Worm (Caenorhabditis elegans) whole organism, L1 larva: ENCODE measurements around the gene srw-94.

Experiments
- C16A3.4 ChIP-seq: fragments of 150-350 bp; optimal IDR thresholded peaks from 2 replicates; lab custom pipeline; 2014; ENCODE audit warnings: missing biosample characterization, missing genetic modification characterization
- C34B4.2 ChIP-seq: sonication (generic microtip); optimal IDR thresholded peaks from 2 replicates; lab custom pipeline; 2017; ENCODE audit warnings: mild to moderate bottlenecking, missing genetic modification characterization, missing compliant biosample characterization
- F16B12.6 ChIP-seq: fragments of 150-350 bp; optimal IDR thresholded peaks from 2 replicates; lab custom pipeline; 2014; ENCODE audit warnings: missing biosample characterization, missing genetic modification characterization
- blmp-1 ChIP-seq: fragments of 150-350 bp; optimal IDR thresholded peaks from 2 replicates; lab custom pipeline; 2014; ENCODE audit warnings: missing biosample characterization, missing genetic modification characterization
- efl-1 ChIP-seq, 4 experiments: fragments of 150-350 bp; optimal IDR thresholded peaks in 3 of 4; peaks in 1 of 4; 1 replicate in 1 of 4; 2 replicates in 3 of 4; lab custom pipeline; 2014; ENCODE audit warnings: missing biosample characterization in 2 of 4, missing genetic modification characterization in 2 of 4, missing genetic modification reagents in 2 of 4
- efl-3 ChIP-seq: fragments of 200-800 bp; sonication (Bioruptor generic); optimal IDR thresholded peaks from 2 replicates; lab custom pipeline; 2018; ENCODE audit warnings: mild to moderate bottlenecking, missing genetic modification characterization, missing compliant biosample characterization
- ets-5 ChIP-seq: fragments of 200-800 bp; sonication (Bioruptor generic); IDR thresholded peaks from 2 replicates; pipeline ENCODE4 v1.3.6; 2022; ENCODE audit warnings: missing genetic modification characterization, missing compliant biosample characterization
- fkh-4 ChIP-seq: sonication (generic microtip); optimal IDR thresholded peaks from 2 replicates; lab custom pipeline; 2016; ENCODE audit warnings: missing compliant biosample characterization, missing genetic modification characterization, borderline replicate concordance
- fkh-8 ChIP-seq: sonication (generic microtip); optimal IDR thresholded peaks from 2 replicates; lab custom pipeline; 2016; ENCODE audit warnings: mild to moderate bottlenecking, missing genetic modification characterization, missing compliant biosample characterization
- fos-1 ChIP-seq: fragments of 150-350 bp; optimal IDR thresholded peaks from 2 replicates; lab custom pipeline; 2014; ENCODE audit warnings: missing biosample characterization, missing genetic modification characterization
- grh-1 ChIP-seq: fragments of 200-800 bp; sonication (Bioruptor generic); IDR thresholded peaks from 2 replicates; pipeline ENCODE4 v1.3.6; 2022; ENCODE audit warnings: missing genetic modification reagents, missing genetic modification characterization, missing compliant biosample characterization
- jun-1 ChIP-seq: fragments of 150-350 bp; optimal IDR thresholded peaks from 2 replicates; lab custom pipeline; 2014; ENCODE audit warnings: missing biosample characterization, missing genetic modification reagents, missing genetic modification characterization
- lin-14 ChIP-seq: fragments of 200-800 bp; sonication (Bioruptor generic); optimal IDR thresholded peaks from 2 replicates; lab custom pipeline; 2018; ENCODE audit warnings: mild to moderate bottlenecking, missing genetic modification characterization, moderate library complexity, missing compliant biosample characterization
- lin-15B ChIP-seq: fragments of 150-350 bp; sonication (generic microtip); optimal IDR thresholded peaks from 3 replicates; lab custom pipeline; 2014; ENCODE audit warnings: missing biosample characterization, missing genetic modification characterization
- lin-35 ChIP-seq, 2 experiments: fragments of 150-350 bp; optimal IDR thresholded peaks; 2 replicates each; lab custom pipeline; 2014; ENCODE audit warnings: missing biosample characterization in 2 of 2, missing genetic modification characterization in 2 of 2, missing genetic modification reagents in 2 of 2
- lin-39 ChIP-seq: fragments of 150-350 bp; optimal IDR thresholded peaks from 2 replicates; lab custom pipeline; 2014; ENCODE audit warnings: missing biosample characterization, missing genetic modification reagents, missing genetic modification characterization
- mab-9 ChIP-seq: fragments of 200-800 bp; sonication (Bioruptor generic); IDR thresholded peaks from 2 replicates; pipeline ENCODE4 v1.3.6; 2022; ENCODE audit warnings: missing genetic modification reagents, missing genetic modification characterization, missing compliant biosample characterization
- nhr-237 ChIP-seq: fragments of 150-350 bp; optimal IDR thresholded peaks from 2 replicates; lab custom pipeline; 2014; ENCODE audit warnings: missing biosample characterization, missing genetic modification characterization
- nhr-28 ChIP-seq: fragments of 150-350 bp; optimal IDR thresholded peaks from 2 replicates; lab custom pipeline; 2014; ENCODE audit warnings: missing biosample characterization, missing genetic modification characterization
- nhr-47 ChIP-seq: sonication (generic microtip); optimal IDR thresholded peaks from 2 replicates; lab custom pipeline; 2016; ENCODE audit warnings: mild to moderate bottlenecking, missing genetic modification characterization, moderate library complexity, missing compliant biosample characterization
- nhr-76 ChIP-seq: sonication (generic microtip); optimal IDR thresholded peaks from 2 replicates; lab custom pipeline; 2017; ENCODE audit warnings: missing biosample characterization, missing genetic modification characterization
- nhr-77 ChIP-seq: fragments of 150-350 bp; optimal IDR thresholded peaks from 2 replicates; lab custom pipeline; 2014; ENCODE audit warnings: missing biosample characterization, missing genetic modification characterization
- nhr-90 ChIP-seq: sonication (generic microtip); optimal IDR thresholded peaks from 2 replicates; lab custom pipeline; 2016; ENCODE audit warnings: mild to moderate bottlenecking, missing genetic modification characterization, missing compliant biosample characterization; ENCODE audit not compliant: poor library complexity
- pag-3 ChIP-seq: sonication (generic microtip); optimal IDR thresholded peaks from 2 replicates; lab custom pipeline; 2017; ENCODE audit warnings: missing genetic modification characterization, mild to moderate bottlenecking, missing compliant biosample characterization, antibody characterized with exemption, borderline replicate concordance; ENCODE audit not compliant: insufficient read depth
- pqm-1 ChIP-seq: sonication (generic microtip); optimal IDR thresholded peaks from 3 replicates; lab custom pipeline; 2017; ENCODE audit warnings: missing biosample characterization, missing genetic modification characterization
- rnt-1 ChIP-seq: sonication (generic microtip); optimal IDR thresholded peaks from 2 replicates; lab custom pipeline; 2016; ENCODE audit warnings: mild to moderate bottlenecking, missing genetic modification characterization, moderate library complexity, missing compliant biosample characterization
- skn-1 ChIP-seq: fragments of 150-350 bp; optimal IDR thresholded peaks from 2 replicates; lab custom pipeline; 2014; ENCODE audit warnings: missing biosample characterization, missing genetic modification characterization
- sox-4 ChIP-seq: sonication (generic microtip); optimal IDR thresholded peaks from 2 replicates; lab custom pipeline; 2016; ENCODE audit warnings: missing genetic modification characterization, missing compliant biosample characterization
- swsn-7 ChIP-seq: sonication (generic microtip); optimal IDR thresholded peaks from 2 replicates; lab custom pipeline; 2016; ENCODE audit warnings: missing genetic modification characterization, missing compliant biosample characterization
- tlp-1 ChIP-seq: fragments of 150-350 bp; optimal IDR thresholded peaks from 2 replicates; lab custom pipeline; 2014; ENCODE audit warnings: missing biosample characterization, missing genetic modification characterization
- unc-98 ChIP-seq: fragments of 200-800 bp; sonication (Bioruptor generic); IDR thresholded peaks from 2 replicates; pipeline ENCODE4 v1.3.6; 2022; ENCODE audit warnings: missing genetic modification characterization, missing compliant biosample characterization
- vab-15 ChIP-seq: sonication (generic microtip); optimal IDR thresholded peaks from 2 replicates; lab custom pipeline; 2017; ENCODE audit warnings: missing genotype, mild to moderate bottlenecking, missing genetic modification characterization, missing compliant biosample characterization
- xbp-1 ChIP-seq: sonication (generic microtip); optimal IDR thresholded peaks from 2 replicates; lab custom pipeline; 2016; ENCODE audit warnings: missing genetic modification characterization, missing compliant biosample characterization
- zip-4 ChIP-seq: fragments of 200-800 bp; sonication (Bioruptor generic); optimal IDR thresholded peaks from 2 replicates; lab custom pipeline; 2018; ENCODE audit warnings: mild to moderate bottlenecking, missing genetic modification characterization, moderate library complexity, missing compliant biosample characterization

The srw-94 gene

ce11 chrIV:4814185-4814584, at the start of gene srw-94:
srw-94 (plus strand) TSS chrIV:4814485.
- TF ChIP-seq swsn-7 (tag; lab: Kevin White, UChicago) = no peak
- TF ChIP-seq nhr-237 (tag; lab: Kevin White, UChicago) = no peak
- TF ChIP-seq unc-98 (GFP tag; lab: Robert Waterston, UW) = no peak
- no peak for TF ChIP-seq tlp-1 (tag; lab: Kevin White, UChicago)
- no peak for TF ChIP-seq fkh-8 (tag; lab: Kevin White, UChicago)
- no peak for TF ChIP-seq lin-15B (tag; lab: Kevin White, UChicago)
- no peak for TF ChIP-seq nhr-28 (tag; lab: Kevin White, UChicago)
- TF ChIP-seq mab-9 (GFP tag; lab: Robert Waterston, UW) = no peak
- no peak for TF ChIP-seq nhr-90 (tag; lab: Kevin White, UChicago)
- TF ChIP-seq F16B12.6 (tag; lab: Kevin White, UChicago) = no peak
- TF ChIP-seq skn-1 (tag; lab: Kevin White, UChicago) = no peak
- TF ChIP-seq fkh-4 (tag; lab: Kevin White, UChicago) = no peak
- TF ChIP-seq C34B4.2 (tag; lab: Kevin White, UChicago) = no peak
- no peak for TF ChIP-seq lin-14 (GFP tag; lab: Kevin White, UChicago)
- TF ChIP-seq C16A3.4 = no peak

- TF ChIP-seq F16B12.6 (tag; lab: Kevin White, UChicago) (no peak), pqm-1 (tag; lab: Kevin White, UChicago) (no peak), fos-1 (tag; lab: Kevin White, UChicago) (no peak)
These were observed 42.5 kb upstream of the srw-94 start, which contains the start of gene R11E3.2 for ce11 chrIV:4771792-4772191. R11E3.2 (plus strand) TSS chrIV:4772092.

ce11 chrIV:4776001-4776400, 38.3 kb upstream of the srw-94 start, which contains the start of gene R11E3.19:
R11E3.19 (minus strand) TSS chrIV:4776101.
- TF ChIP-seq fos-1 (tag; lab: Kevin White, UChicago) (no peak), pag-3 (tag; lab: Kevin White, UChicago) (no peak), jun-1 (tag; lab: Kevin White, UChicago) (no peak), blmp-1 (no peak)
- TF ChIP-seq, all 84 proteins: peak for 0

ce11 chrIV:4776501-4776900, 37.8 kb upstream of the srw-94 start:
- peak; percentile 6 for TF ChIP-seq xbp-1 (tag; lab: Kevin White, UChicago)
- TF ChIP-seq nhr-28 (tag; lab: Kevin White, UChicago) = no peak

- no peak for TF ChIP-seq lin-39 (tag; lab: Kevin White, UChicago)
- TF ChIP-seq sox-4 (tag; lab: Kevin White, UChicago) = no peak
- TF ChIP-seq efl-1 (optimal IDR thresholded peaks at IDR 0.05; lab: Kevin White, UChicago) = no peak
- no peak for TF ChIP-seq efl-1 (GFP tag; optimal IDR thresholded peaks at IDR 0.05 in 1 of 2; lab: Kevin White, UChicago)
- TF ChIP-seq nhr-77 (tag; lab: Kevin White, UChicago) = no peak
- TF ChIP-seq nhr-76 (tag; lab: Kevin White, UChicago) = no peak
- no peak for TF ChIP-seq nhr-47 (tag; lab: Kevin White, UChicago)
- no peak for TF ChIP-seq lin-35 (GFP tag; optimal IDR thresholded peaks at IDR 0.05; lab: Kevin White, UChicago)
- no peak for TF ChIP-seq nhr-90 (tag; lab: Kevin White, UChicago)
- TF ChIP-seq blmp-1 = no peak
- no peak for TF ChIP-seq vab-15
- TF ChIP-seq grh-1 (GFP tag; lab: Robert Waterston, UW) = no peak
- TF ChIP-seq unc-98 (GFP tag; lab: Robert Waterston, UW) = no peak
- TF ChIP-seq zip-4 = no peak
- no peak for TF ChIP-seq efl-3 (GFP tag; lab: Kevin White, UChicago)
- TF ChIP-seq skn-1 (tag; lab: Kevin White, UChicago) = no peak
- TF ChIP-seq ets-5 = no peak
- TF ChIP-seq rnt-1 = no peak
These were observed 34.2 kb upstream of the srw-94 start, which contains the start of gene set-15 for ce11 chrIV:4780129-4780528. set-15 (minus strand) TSS chrIV:4780229.
